Fruit fly (Drosophila melanogaster): ENCODE data around the gene CarT.
A peak's percentile ranks its signal among the peaks of the same experiment; 100 is the strongest.

Gene CarT

DNA sequence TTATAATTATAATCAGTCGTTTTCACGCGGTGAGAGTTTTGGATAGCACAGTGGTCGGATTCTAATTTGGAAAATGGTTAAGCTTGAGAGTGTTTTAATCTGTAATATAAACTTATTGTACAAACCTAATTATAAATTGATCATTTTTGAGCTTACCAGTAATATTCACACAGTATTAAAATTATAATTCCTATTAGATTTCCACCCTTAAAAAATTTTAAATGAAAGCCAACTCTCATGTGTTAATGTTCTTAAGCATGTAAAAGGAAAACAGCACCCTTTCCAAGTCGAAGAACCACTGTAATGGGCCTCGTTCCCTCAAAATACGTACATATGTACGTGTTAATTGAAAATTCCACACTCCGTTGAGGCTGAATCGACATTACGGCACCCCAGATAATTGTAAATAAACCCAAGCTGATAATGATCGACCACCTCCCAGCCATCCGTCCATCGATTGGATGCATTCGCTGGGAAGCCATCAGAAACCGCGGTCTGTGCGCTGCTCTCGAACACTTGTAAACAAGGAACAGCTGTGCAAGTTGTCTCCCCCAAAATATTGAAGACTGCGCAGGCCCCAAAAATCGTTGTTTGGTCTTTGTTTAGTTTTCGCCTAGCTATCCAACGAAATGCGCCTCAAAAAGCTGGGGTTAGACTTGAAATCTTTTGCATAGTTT is 29.9 kb upstream of the CarT start (continued):
- TF ChIP-seq CG7357 (GFP tag; IDR thresholded peaks at IDR 0.05), result no peak
- TF ChIP-seq Ssrp (tag; optimal IDR thresholded peaks at IDR 0.05), result peak; percentile 59
- TF ChIP-seq Nf-YA (GFP tag; IDR thresholded peaks at IDR 0.05), result no peak
- no peak for TF ChIP-seq ato (GFP tag; IDR thresholded peaks at IDR 0.05; ENCODE audit: partially characterized antibody)
- TF ChIP-seq Sox100B (GFP tag; optimal IDR thresholded peaks at IDR 0.05), result peak; percentile 53
- no peak for TF ChIP-seq B-H1 (GFP tag; IDR thresholded peaks at IDR 0.05)
- no peak for TF ChIP-seq CG7928 (GFP tag; optimal IDR thresholded peaks at IDR 0.05)
- peak; percentile 47; the same call in 1 of the 2 replicates for TF ChIP-seq Atf6 (GFP tag; IDR thresholded peaks at IDR 0.05)
- TF ChIP-seq kni (GFP tag; optimal IDR thresholded peaks at IDR 0.05), result no peak
- peak; percentile 27 for TF ChIP-seq Hsf (GFP tag; optimal IDR thresholded peaks at IDR 0.05)
- TF ChIP-seq HLH4C (GFP tag; IDR thresholded peaks at IDR 0.05; ENCODE audit: partially characterized antibody), result no peak
- TF ChIP-seq p53 (GFP tag; optimal IDR thresholded peaks at IDR 0.05), result no peak
- TF ChIP-seq CG18476 (GFP tag; optimal IDR thresholded peaks at IDR 0.05), result peak; percentile 10
- no peak for TF ChIP-seq CG6175 (GFP tag; IDR thresholded peaks at IDR 0.05)
- no peak for TF ChIP-seq CG34422 (GFP tag; IDR thresholded peaks at IDR 0.05)
- TF ChIP-seq CG32767 (GFP tag; IDR thresholded peaks at IDR 0.05), result no peak
- TF ChIP-seq ems (GFP tag; optimal IDR thresholded peaks at IDR 0.05), result peak; percentile 22
- no peak for TF ChIP-seq TFAM (GFP tag; optimal IDR thresholded peaks at IDR 0.05)
- no peak for TF ChIP-seq dimm (GFP tag; IDR thresholded peaks at IDR 0.05)
- TF ChIP-seq CG6689 (GFP tag; IDR thresholded peaks at IDR 0.05), result peak; percentile 59
- TF ChIP-seq CG5953 (GFP tag; IDR thresholded peaks at IDR 0.05), result no peak
- TF ChIP-seq jigr1 (GFP tag; IDR thresholded peaks at IDR 0.05), result 0 out of 3 replicates have a peak, but pooled peaks have one; percentile 25
- TF ChIP-seq Oli (tag; optimal IDR thresholded peaks at IDR 0.05), result peak; percentile 64
- TF ChIP-seq Abd-B (GFP tag; optimal IDR thresholded peaks at IDR 0.05), result peak; percentile 34
- TF ChIP-seq sens-2 (GFP tag; IDR thresholded peaks at IDR 0.05), result no peak
- no peak for TF ChIP-seq Ravus (GFP tag; IDR thresholded peaks at IDR 0.05)
- TF ChIP-seq CG7372 (GFP tag; IDR thresholded peaks at IDR 0.05), result no peak
- TF ChIP-seq CG10209 (GFP tag; optimal IDR thresholded peaks at IDR 0.05), result peak; percentile 38
- no peak for TF ChIP-seq CG11456 (GFP tag; IDR thresholded peaks at IDR 0.05)
- TF ChIP-seq kah (GFP tag; optimal IDR thresholded peaks at IDR 0.05), result peak; percentile 74
- TF ChIP-seq CG10431 (GFP tag; optimal IDR thresholded peaks at IDR 0.05), result no peak
- no peak for TF ChIP-seq stwl (tag; optimal IDR thresholded peaks at IDR 0.05)
- no peak for TF ChIP-seq CG7745 (tag; optimal IDR thresholded peaks at IDR 0.05)
- no peak for TF ChIP-seq CG10462 (GFP tag; optimal IDR thresholded peaks at IDR 0.05)
- TF ChIP-seq gsb-n (tag; optimal IDR thresholded peaks at IDR 0.05), result peak; percentile 2
- no peak for TF ChIP-seq CG1792 (GFP tag; optimal IDR thresholded peaks at IDR 0.05)
- peak; percentile 23 for TF ChIP-seq CG15601 (tag; optimal IDR thresholded peaks at IDR 0.05)
- peak; percentile 45 for TF ChIP-seq Vsx1 (GFP tag; optimal IDR thresholded peaks at IDR 0.05)
- no peak for TF ChIP-seq CrebB (tag; optimal IDR thresholded peaks at IDR 0.05)

DNA sequence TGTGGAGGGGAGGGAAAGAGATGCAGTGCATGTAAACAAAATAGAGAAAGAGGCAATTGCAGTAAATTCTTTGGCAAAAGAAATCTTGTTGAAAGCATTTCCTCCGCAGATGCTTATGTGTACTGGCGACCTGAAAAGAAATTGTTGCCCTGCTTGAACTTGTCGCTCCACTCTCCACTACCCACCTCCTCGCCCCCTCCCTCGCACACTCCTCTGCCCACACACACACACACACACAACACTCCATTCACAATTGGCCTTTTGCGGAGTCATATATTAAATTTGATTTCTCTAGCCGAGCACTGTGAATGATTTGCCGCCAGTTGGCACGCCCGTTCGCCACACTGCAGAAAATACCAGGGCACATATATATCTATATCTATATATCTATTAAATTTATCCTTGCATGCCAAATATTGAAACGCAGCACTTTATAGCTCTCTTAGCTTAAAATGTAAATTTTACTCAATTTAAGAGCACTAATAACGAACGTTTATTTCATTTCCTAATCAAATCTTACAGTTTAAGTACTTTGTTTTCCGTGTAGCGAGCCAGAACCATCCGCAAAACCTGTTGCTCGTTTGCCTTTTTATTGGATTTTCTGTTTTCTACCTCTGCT is 28.9 kb upstream of the CarT start:
- TF ChIP-seq Jarid2 (GFP tag; optimal IDR thresholded peaks at IDR 0.05) (peak; percentile 49), Lpt (GFP tag; optimal IDR thresholded peaks at IDR 0.05) (no peak), CG7357 (GFP tag; IDR thresholded peaks at IDR 0.05) (peak; percentile 67; the same call in 2 of the 3 replicates), HLH4C (GFP tag; IDR thresholded peaks at IDR 0.05; ENCODE audit: partially characterized antibody) (no peak), CG17829 (tag; optimal IDR thresholded peaks at IDR 0.05) (peak; percentile 72), CG4282 (GFP tag; optimal IDR thresholded peaks at IDR 0.05) (no peak), Trl (optimal IDR thresholded peaks at IDR 0.05) (no peak), Trl (GFP tag; optimal IDR thresholded peaks at IDR 0.05) (peak; percentile 53), ap (GFP tag; IDR thresholded peaks at IDR 0.05) (peak; percentile 9; the same call in 1 of the 2 replicates), Hmx (GFP tag; optimal IDR thresholded peaks at IDR 0.05) (no peak), yki (optimal IDR thresholded peaks at IDR 0.05) (no peak), sima (GFP tag; optimal IDR thresholded peaks at IDR 0.05) (no peak), ac (GFP tag; optimal IDR thresholded peaks at IDR 0.05) (no peak), lola (GFP tag; optimal IDR thresholded peaks at IDR 0.05) (peak in 1 of 3 experiments; percentile 30), pzg (GFP tag; optimal IDR thresholded peaks at IDR 0.05) (no peak)
